Fruit fly (Drosophila melanogaster) whole organism, embryonic: ENCODE data around the gene Pcyt1.

Experiments
- B-H1 ChIP-seq: fragments of 200-800 bp; sonication (Bioruptor generic); IDR thresholded peaks from 3 replicates; pipeline ENCODE4 v1.3.6; 2022; ENCODE audit warnings: missing biosample characterization, missing genetic modification characterization
- Bdp1 ChIP-seq: fragments of 200-800 bp; sonication (Bioruptor generic); optimal IDR thresholded peaks from 3 replicates; lab custom pipeline; 2016; ENCODE audit warnings: missing biosample characterization, missing genetic modification characterization
- CG10147 ChIP-seq: fragments of 200-800 bp; sonication (Bioruptor generic); optimal IDR thresholded peaks from 2 replicates; lab custom pipeline; 2019; ENCODE audit warnings: missing biosample characterization, mild to moderate bottlenecking, missing genetic modification characterization, moderate library complexity
- CG11696 ChIP-seq: fragments of 200-800 bp; sonication (Bioruptor generic); IDR thresholded peaks from 2 replicates; pipeline ENCODE4 v1.3.6; 2022; ENCODE audit warnings: missing biosample characterization, missing genetic modification characterization
- CG14014 ChIP-seq: fragments of 200-800 bp; sonication (Bioruptor generic); IDR thresholded peaks from 2 replicates; pipeline ENCODE4 v1.3.6; 2022; ENCODE audit warnings: missing biosample characterization, missing genetic modification characterization
- CG15269 ChIP-seq: fragments of 200-800 bp; sonication (Bioruptor generic); optimal IDR thresholded peaks from 2 replicates; lab custom pipeline; 2018; ENCODE audit warnings: missing biosample characterization, mild to moderate bottlenecking, missing genetic modification characterization, moderate library complexity
- CG17568 ChIP-seq: fragments of 200-800 bp; sonication (Bioruptor generic); optimal IDR thresholded peaks from 2 replicates; lab custom pipeline; 2018; ENCODE audit warnings: missing biosample characterization, mild to moderate bottlenecking, missing genetic modification characterization, moderate library complexity
- CG2202 ChIP-seq: fragments of 200-800 bp; sonication (Bioruptor generic); optimal IDR thresholded peaks from 2 replicates; lab custom pipeline; 2018; ENCODE audit warnings: missing biosample characterization, mild to moderate bottlenecking, missing genetic modification characterization
- CG2678 ChIP-seq: fragments of 200-800 bp; sonication (Bioruptor generic); optimal IDR thresholded peaks from 3 replicates; lab custom pipeline; 2019; ENCODE audit warnings: missing biosample characterization, mild to moderate bottlenecking, missing genetic modification characterization, moderate library complexity
- CG2889 ChIP-seq: fragments of 200-800 bp; sonication (Bioruptor generic); IDR thresholded peaks from 3 replicates; pipeline ENCODE4 v1.3.6; 2022; ENCODE audit warnings: missing biosample characterization, missing genetic modification characterization
- CG30020 ChIP-seq: fragments of 200-800 bp; optimal IDR thresholded peaks from 2 replicates; lab custom pipeline; 2019; ENCODE audit warnings: missing biosample characterization, mild to moderate bottlenecking, missing genetic modification characterization, moderate library complexity
- CG3065 ChIP-seq: fragments of 200-800 bp; sonication (Bioruptor generic); optimal IDR thresholded peaks from 2 replicates; lab custom pipeline; 2016; ENCODE audit warnings: missing biosample characterization, missing genetic modification characterization
- CG32532 ChIP-seq: fragments of 200-800 bp; sonication (Bioruptor generic); IDR thresholded peaks from 2 replicates; pipeline ENCODE4 v1.3.6; 2022; ENCODE audit warnings: missing biosample characterization, missing genetic modification characterization
- CG42726 ChIP-seq: fragments of 200-800 bp; sonication (Bioruptor generic); IDR thresholded peaks from 2 replicates; pipeline ENCODE4 v1.3.6; 2022; ENCODE audit warnings: missing biosample characterization, missing genetic modification characterization; ENCODE audit not compliant: partially characterized antibody
- CG4617 ChIP-seq: fragments of 200-800 bp; sonication (Bioruptor generic); optimal IDR thresholded peaks from 3 replicates; lab custom pipeline; 2016; ENCODE audit warnings: missing biosample characterization, missing genetic modification characterization, borderline replicate concordance
- CG8089 ChIP-seq: fragments of 200-800 bp; sonication (Bioruptor generic); optimal IDR thresholded peaks from 3 replicates; lab custom pipeline; 2016; ENCODE audit warnings: missing biosample characterization, missing genetic modification characterization
- CG8359 ChIP-seq: fragments of 200-800 bp; sonication (Bioruptor generic); optimal IDR thresholded peaks from 2 replicates; lab custom pipeline; 2017; ENCODE audit warnings: missing biosample characterization, mild to moderate bottlenecking, missing genetic modification characterization, borderline replicate concordance
- CG9437 ChIP-seq: fragments of 200-800 bp; sonication (Bioruptor generic); optimal IDR thresholded peaks from 2 replicates; lab custom pipeline; 2018; ENCODE audit warnings: missing biosample characterization, mild to moderate bottlenecking, missing genetic modification characterization
- CG9797 ChIP-seq: fragments of 200-800 bp; sonication (Bioruptor generic); optimal IDR thresholded peaks from 3 replicates; lab custom pipeline; 2018; ENCODE audit warnings: missing biosample characterization, mild to moderate bottlenecking, missing genetic modification characterization
- Camta ChIP-seq: fragments of 200-800 bp; sonication (Bioruptor generic); optimal IDR thresholded peaks from 2 replicates; lab custom pipeline; 2016; ENCODE audit warnings: missing biosample characterization, missing genetic modification characterization
- CkIIα-i1 ChIP-seq: fragments of 200-800 bp; sonication (Bioruptor generic); IDR thresholded peaks from 2 replicates; pipeline ENCODE4 v1.3.6; 2022; ENCODE audit warnings: missing biosample characterization, missing genetic modification characterization
- Ets65A ChIP-seq: fragments of 200-800 bp; sonication (Bioruptor generic); peaks from one replicate; lab custom pipeline; 2016; ENCODE audit warnings: missing biosample characterization, missing genetic modification characterization
- Fer3 ChIP-seq: fragments of 200-800 bp; sonication (Bioruptor generic); optimal IDR thresholded peaks from 2 replicates; lab custom pipeline; 2018; ENCODE audit warnings: missing biosample characterization, mild to moderate bottlenecking, missing genetic modification characterization, moderate library complexity
- GATAe ChIP-seq: fragments of 200-800 bp; sonication (Bioruptor generic); conservative IDR thresholded peaks from 2 replicates; pipeline ENCODE4 v1.3.6; 2022; ENCODE audit warnings: missing biosample characterization, missing genetic modification characterization
- HLHmδ ChIP-seq: fragments of 200-800 bp; sonication (Bioruptor generic); optimal IDR thresholded peaks from 2 replicates; lab custom pipeline; 2018; ENCODE audit warnings: missing biosample characterization, mild to moderate bottlenecking, missing genetic modification characterization, moderate library complexity
- Hey ChIP-seq: fragments of 200-800 bp; sonication (Bioruptor generic); optimal IDR thresholded peaks from 3 replicates; lab custom pipeline; 2018; ENCODE audit warnings: missing biosample characterization, mild to moderate bottlenecking, missing genetic modification characterization
- HmgZ ChIP-seq: fragments of 200-800 bp; sonication (Bioruptor generic); optimal IDR thresholded peaks from 2 replicates; lab custom pipeline; 2018; ENCODE audit warnings: missing biosample characterization, mild to moderate bottlenecking, missing genetic modification characterization
- Hr51 ChIP-seq, 2 experiments: fragments of 200-800 bp; sonication (Bioruptor generic); optimal IDR thresholded peaks; 2 replicates in 1 of 2; 3 replicates in 1 of 2; lab custom pipeline; 2016 to 2018; ENCODE audit warnings: missing biosample characterization in 2 of 2, missing genetic modification characterization in 2 of 2, mild to moderate bottlenecking in 1 of 2, moderate library complexity in 1 of 2
- Hr78 ChIP-seq, 2 experiments: fragments of 200-800 bp in 1 of 2; fragments of >200 bp in 1 of 2; sonication (Bioruptor generic) in 1 of 2; optimal IDR thresholded peaks; 2 replicates each; lab custom pipeline; 2017 to 2019; ENCODE audit warnings: missing biosample characterization in 2 of 2, missing genetic modification characterization in 2 of 2, mild to moderate bottlenecking in 1 of 2, moderate library complexity in 1 of 2
- MESR4 ChIP-seq: fragments of 200-800 bp; sonication (Bioruptor generic); optimal IDR thresholded peaks from 2 replicates; lab custom pipeline; 2018; ENCODE audit warnings: missing biosample characterization, mild to moderate bottlenecking, missing genetic modification characterization, moderate library complexity
- Myb ChIP-seq: fragments of 200-800 bp; sonication (Bioruptor generic); optimal IDR thresholded peaks from 2 replicates; lab custom pipeline; 2016; ENCODE audit warnings: missing biosample characterization, missing genetic modification characterization
- NC2β ChIP-seq: fragments of 200-800 bp; sonication (Bioruptor generic); optimal IDR thresholded peaks from 2 replicates; lab custom pipeline; 2016; ENCODE audit warnings: missing biosample characterization, missing genetic modification characterization
- Sox102F ChIP-seq: fragments of 200-800 bp; sonication (Bioruptor generic); optimal IDR thresholded peaks from 2 replicates; lab custom pipeline; 2018; ENCODE audit warnings: missing biosample characterization, mild to moderate bottlenecking, missing genetic modification characterization, moderate library complexity
- al ChIP-seq: fragments of 200-800 bp; sonication (Bioruptor generic); IDR thresholded peaks from 2 replicates; pipeline ENCODE4 v1.3.6; 2022; ENCODE audit warnings: missing biosample characterization, missing genetic modification characterization
- aop ChIP-seq: fragments of 200-800 bp; sonication (Bioruptor generic); IDR thresholded peaks from 2 replicates; pipeline ENCODE4 v1.3.6; 2022; ENCODE audit warnings: missing biosample characterization, missing genetic modification characterization
- ap ChIP-seq: fragments of 200-800 bp; sonication (Bioruptor generic); IDR thresholded peaks from 2 replicates; pipeline ENCODE4 v1.3.6; 2022; ENCODE audit warnings: missing biosample characterization, missing genetic modification characterization
- bsh ChIP-seq, 2 experiments: fragments of 200-800 bp; sonication (Bioruptor generic); optimal IDR thresholded peaks; 2 replicates each; lab custom pipeline; 2017 to 2018; ENCODE audit warnings: mild to moderate bottlenecking in 2 of 2, missing biosample characterization in 2 of 2, missing genetic modification characterization in 2 of 2, moderate library complexity in 1 of 2
- cg ChIP-seq: fragments of 200-800 bp; sonication (Bioruptor generic); optimal IDR thresholded peaks from 3 replicates; lab custom pipeline; 2019; ENCODE audit warnings: missing biosample characterization, mild to moderate bottlenecking, missing genetic modification characterization, moderate library complexity
- chinmo ChIP-seq: fragments of 200-800 bp; sonication (Bioruptor generic); IDR thresholded peaks from 4 replicates; pipeline ENCODE4 v1.3.6; 2022; ENCODE audit warnings: missing biosample characterization, missing genetic modification characterization; ENCODE audit not compliant: partially characterized antibody
- corto ChIP-seq: fragments of 200-800 bp; sonication (Bioruptor generic); optimal IDR thresholded peaks from 2 replicates; lab custom pipeline; 2016; ENCODE audit warnings: missing biosample characterization, mild to moderate bottlenecking, missing genetic modification characterization, moderate library complexity
- fu2 ChIP-seq: fragments of 200-800 bp; sonication (Bioruptor generic); optimal IDR thresholded peaks from 2 replicates; lab custom pipeline; 2016; ENCODE audit warnings: missing biosample characterization, missing genetic modification characterization
- ham ChIP-seq: fragments of 200-800 bp; sonication (Bioruptor generic); IDR thresholded peaks from 2 replicates; pipeline ENCODE4 v1.3.6; 2022; ENCODE audit warnings: missing biosample characterization, missing genetic modification characterization
- jumu ChIP-seq: fragments of 200-800 bp; sonication (Bioruptor generic); optimal IDR thresholded peaks from 3 replicates; lab custom pipeline; 2016; ENCODE audit warnings: missing biosample characterization, missing genetic modification characterization
- ranshi ChIP-seq: fragments of 200-800 bp; sonication (Bioruptor generic); IDR thresholded peaks from 2 replicates; pipeline ENCODE4 v1.3.6; 2022; ENCODE audit warnings: missing biosample characterization, missing genetic modification characterization
- sc ChIP-seq, 3 experiments: fragments of >200 bp in 2 of 3; fragments of 200-800 bp in 1 of 3; sonication (Bioruptor generic) in 1 of 3; optimal IDR thresholded peaks; 2 replicates in 2 of 3; 3 replicates in 1 of 3; lab custom pipeline; 2017; ENCODE audit warnings: mild to moderate bottlenecking in 1 of 3, missing biosample characterization in 1 of 3, missing genetic modification characterization in 1 of 3, missing genetic modification reagents in 1 of 3
- slbo ChIP-seq: fragments of 200-800 bp; sonication (Bioruptor generic); IDR thresholded peaks from 2 replicates; pipeline ENCODE4 v1.3.6; 2022; ENCODE audit warnings: missing biosample characterization, missing genetic modification characterization
- tin ChIP-seq: fragments of 200-800 bp; sonication (Bioruptor generic); optimal IDR thresholded peaks from 3 replicates; lab custom pipeline; 2016; ENCODE audit warnings: missing biosample characterization, missing genetic modification characterization
- trem ChIP-seq: fragments of 200-800 bp; optimal IDR thresholded peaks from 3 replicates; lab custom pipeline; 2019; ENCODE audit warnings: missing biosample characterization, mild to moderate bottlenecking, missing genetic modification characterization, moderate library complexity

Pcyt1 gene

dm6 chr3L:1569162-1569965, 23.5 kb downstream of the Pcyt1 start, which contains the start of gene Tmep:
Tmep (plus strand) TSS chr3L:1569181.
- TF ChIP-seq CG10147 (GFP tag; lab: Kevin White, UChicago) (no peak), Hr51 (GFP tag; optimal IDR thresholded peaks at IDR 0.05; lab: Kevin White, UChicago) (no peak), CG8359 (no peak), CG2678 (tag; lab: Kevin White, UChicago) (no peak), Myb (GFP tag; lab: Kevin White, UChicago) (no peak), al (GFP tag; lab: Robert Waterston, UW) (no peak), slbo (no peak), chinmo (GFP tag; lab: Robert Waterston, UW) (peak; percentile 72; the same call in 2 of the 4 replicates), trem (tag; lab: Kevin White, UChicago) (no peak), cg (GFP tag; lab: Kevin White, UChicago) (peak; percentile 76), fu2 (no peak), Camta (GFP tag; lab: Kevin White, UChicago) (no peak), bsh (GFP tag; optimal IDR thresholded peaks at IDR 0.05; lab: Kevin White, UChicago) (no peak), CG2889 (no peak), CG30020 (peak; percentile 67), ham (GFP tag; lab: Robert Waterston, UW) (no peak), HLHmδ (peak; percentile 15), CG42726 (no peak), B-H1 (GFP tag; lab: Robert Waterston, UW) (no peak), CG9797 (GFP tag; lab: Kevin White, UChicago) (no peak), CG8089 (no peak), ranshi (GFP tag; lab: Robert Waterston, UW) (no peak), CG4617 (peak; percentile 76), Ets65A (GFP tag; lab: Kevin White, UChicago) (no peak), tin (no peak), CG15269 (no peak), HmgZ (tag; lab: Kevin White, UChicago) (no peak), NC2β (GFP tag; lab: Kevin White, UChicago) (no peak), sc (optimal IDR thresholded peaks at IDR 0.05; lab: Kevin White, UChicago) (no peak), sc (GFP tag; optimal IDR thresholded peaks at IDR 0.05; lab: Kevin White, UChicago) (no peak), Hey (no peak), GATAe (no peak), CG32532 (0 out of 2 replicates have a peak, but pooled peaks have one; percentile 19), MESR4 (GFP tag; lab: Kevin White, UChicago) (peak; percentile 74), CG17568 (GFP tag; lab: Kevin White, UChicago) (no peak), Bdp1 (no peak), CG14014 (GFP tag; lab: Robert Waterston, UW) (no peak), CG9437 (GFP tag; lab: Kevin White, UChicago) (no peak), CG3065 (GFP tag; lab: Kevin White, UChicago) (no peak), Sox102F (GFP tag; lab: Kevin White, UChicago) (no peak), jumu (no peak), CkIIα-i1 (GFP tag; lab: Robert Waterston, UW) (no peak), CG11696 (no peak), CG2202 (tag; lab: Kevin White, UChicago) (no peak), Hr78 (GFP tag; optimal IDR thresholded peaks at IDR 0.05; lab: Kevin White, UChicago) (no peak), Fer3 (tag; lab: Kevin White, UChicago) (no peak), aop (GFP tag; lab: Robert Waterston, UW) (no peak), ap (GFP tag; lab: Robert Waterston, UW) (no peak), corto (GFP tag; lab: Kevin White, UChicago) (no peak)
